Worm (Caenorhabditis elegans) whole organism, L4/young adult: ENCODE data around the gene F09C6.13.

ENCODE experiments used
- W03F9.2 ChIP-seq: fragments of 150-350 bp; optimal IDR thresholded peaks from 2 replicates; lab custom pipeline; 2014; ENCODE audit warnings: missing biosample characterization, missing genetic modification characterization
- him-1 ChIP-seq: sonication (generic microtip); optimal IDR thresholded peaks from 2 replicates; lab custom pipeline; 2016; ENCODE audit warnings: missing genotype, missing genetic modification reagents, missing genetic modification characterization, missing compliant biosample characterization

DNA sequence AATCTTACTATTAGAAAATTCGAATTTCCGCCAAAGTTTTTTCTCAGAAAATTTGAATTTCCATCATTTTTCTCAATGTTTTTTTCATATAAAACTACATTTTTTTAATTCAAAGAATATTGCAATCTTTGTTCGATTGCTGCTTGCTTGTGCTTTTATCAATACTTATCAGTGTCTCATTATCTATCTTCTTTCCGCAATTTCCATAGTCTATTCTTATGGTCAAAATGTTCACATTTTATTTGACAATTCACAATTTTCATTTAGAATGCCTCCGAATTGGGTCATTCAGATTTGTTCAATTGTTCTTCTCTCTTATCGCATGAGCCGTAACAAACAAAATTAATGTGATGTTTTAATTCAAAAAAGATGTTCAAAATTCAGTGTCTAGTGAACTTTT, 26.4 kb downstream of the F09C6.13 start:
- TF ChIP-seq W03F9.2 (tag; lab: Kevin White, UChicago): no peak
- no peak for TF ChIP-seq him-1 (tag; lab: Kevin White, UChicago)
